Worm (Caenorhabditis elegans): ENCODE results near the gene Y105C5A.9.
"Not testable (repeated sequence)": the region's sequence is repeated elsewhere in the genome, so short reads cannot be mapped to it uniquely, and the experiment has no call there.

Y105C5A.9 gene

DNA sequence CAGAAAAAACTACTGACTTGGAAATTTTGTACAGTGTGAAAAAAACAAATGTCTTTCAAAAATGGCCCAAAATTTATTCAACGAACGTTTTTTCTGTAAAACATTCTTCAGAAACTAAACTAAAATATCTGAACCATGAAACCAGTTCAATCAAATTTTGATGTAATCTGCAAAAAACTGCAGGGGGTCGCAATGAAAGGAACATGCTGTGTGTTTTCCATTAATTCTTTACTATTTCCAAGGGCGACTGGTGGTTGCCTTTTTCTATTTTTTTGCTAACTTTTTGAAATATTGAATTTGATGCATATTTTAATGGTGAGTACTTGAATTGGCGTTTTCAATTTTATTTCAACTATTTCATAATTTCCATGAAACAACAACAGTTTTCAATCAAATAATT, at the start of gene Y105C5A.9:
Y105C5A.9 (plus strand) TSS at position 301 of the 400 bp plus-strand sequence.
- TF ChIP-seq unc-62 (GFP tag; optimal IDR thresholded peaks at IDR 0.05), result no peak

DNA sequence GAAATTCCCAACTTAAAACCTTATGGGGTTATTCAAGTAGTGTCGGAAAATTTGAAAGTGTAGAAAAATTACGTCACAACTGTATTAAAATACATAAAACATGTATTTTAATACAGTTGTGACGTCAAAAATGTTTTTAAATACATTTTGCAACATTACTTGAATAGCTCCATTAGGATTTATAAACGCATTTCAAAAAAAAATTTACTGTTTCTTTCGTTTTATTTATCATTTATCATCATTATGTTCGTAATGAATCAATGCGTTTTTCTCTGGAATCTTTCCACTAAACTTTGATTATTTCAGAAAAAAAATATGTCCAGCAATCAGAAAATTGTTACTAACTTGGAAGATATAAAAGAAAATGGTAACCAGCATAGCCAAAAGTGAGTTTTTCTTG, 47.7 kb upstream of the Y105C5A.9 start, which contains the start of gene Y105C5A.508:
Y105C5A.508 (plus strand) TSS at position 301 of the 400 bp plus-strand sequence.
- no peak for TF ChIP-seq unc-62 (GFP tag; optimal IDR thresholded peaks at IDR 0.05)

DNA sequence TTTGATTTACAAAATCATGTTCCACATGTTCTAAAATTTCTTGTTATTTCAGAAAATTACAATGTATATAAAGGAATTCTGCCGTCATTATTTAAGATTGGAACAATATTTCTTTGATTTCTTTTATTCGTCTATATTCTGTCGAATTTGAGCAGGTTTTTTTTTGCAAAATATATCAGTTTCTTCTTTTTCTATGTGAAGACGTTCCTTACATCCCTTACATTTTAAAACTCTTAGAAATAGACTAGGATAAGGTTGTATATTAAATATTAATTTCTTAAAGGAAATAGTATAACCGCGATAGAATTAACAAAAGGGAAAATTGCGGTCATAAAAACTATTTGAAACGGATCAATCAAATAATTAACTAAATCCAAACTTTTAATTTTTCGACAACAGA, 42.4 kb upstream of the Y105C5A.9 start:
- TF ChIP-seq unc-62 (GFP tag; optimal IDR thresholded peaks at IDR 0.05), result no peak

DNA sequence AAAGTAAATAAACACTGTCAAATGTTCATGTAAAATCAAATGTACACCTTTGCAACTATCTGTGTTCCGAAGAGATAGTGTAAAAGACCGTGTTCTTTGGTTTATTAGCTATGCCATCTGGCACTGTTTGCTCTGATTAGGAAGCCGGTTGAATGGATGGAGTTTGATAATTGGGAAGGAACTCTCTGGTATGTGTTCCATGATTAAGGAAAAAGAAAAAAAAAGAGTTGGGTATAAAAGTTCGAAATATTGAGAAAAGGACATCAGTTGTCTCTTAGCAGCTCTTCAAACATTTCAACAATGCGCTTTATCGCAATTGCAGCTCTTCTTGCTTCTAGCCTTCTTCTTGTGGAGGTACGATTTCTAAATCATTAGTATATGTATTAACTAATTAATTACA, 40.9 kb upstream of the Y105C5A.9 start, which contains the start of gene abu-5:
abu-5 (plus strand) TSS at position 301 of the 400 bp plus-strand sequence.
- TF ChIP-seq unc-62 (GFP tag; optimal IDR thresholded peaks at IDR 0.05), result not testable (repeated sequence)

DNA sequence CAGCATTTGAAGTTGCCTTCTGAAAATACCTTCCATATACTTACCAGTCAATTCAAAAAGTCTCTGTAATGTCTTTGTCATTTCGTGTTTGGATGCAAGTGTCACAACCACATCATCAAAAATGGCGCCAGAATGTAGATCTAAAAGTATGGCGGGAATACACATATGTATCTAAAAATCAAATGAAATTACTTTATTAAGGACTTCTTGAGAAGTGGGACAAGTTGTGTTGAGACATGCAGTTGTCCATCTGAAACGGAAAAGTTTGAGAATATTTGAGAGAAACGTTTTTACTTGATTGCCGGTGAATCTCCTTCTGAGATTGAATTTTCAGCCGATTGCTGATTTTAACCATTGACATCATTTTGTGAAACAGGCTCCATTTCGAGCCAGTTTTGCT, 39.3 kb upstream of the Y105C5A.9 start:
- TF ChIP-seq unc-62 (GFP tag; optimal IDR thresholded peaks at IDR 0.05), result no peak

DNA sequence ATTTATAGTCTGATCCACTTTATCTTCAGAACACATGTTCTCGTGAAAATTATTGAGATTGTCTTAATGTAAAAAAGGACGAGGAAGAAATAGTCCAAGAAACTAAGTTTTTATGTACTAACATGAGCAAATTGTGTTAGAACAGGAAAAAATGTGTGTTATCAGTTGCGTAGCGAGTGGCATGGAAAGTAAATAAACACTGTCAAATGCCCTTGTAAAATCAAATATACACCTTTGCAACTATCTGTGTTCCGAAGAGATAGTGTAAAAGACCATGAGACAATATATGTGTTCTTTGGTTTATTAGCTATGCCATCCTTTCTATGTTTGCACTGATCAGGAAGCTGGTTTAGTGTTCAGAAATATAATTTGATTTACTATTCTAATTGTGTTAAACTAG, 38.2 kb upstream of the Y105C5A.9 start:
- no peak for TF ChIP-seq unc-62 (GFP tag; optimal IDR thresholded peaks at IDR 0.05)

DNA sequence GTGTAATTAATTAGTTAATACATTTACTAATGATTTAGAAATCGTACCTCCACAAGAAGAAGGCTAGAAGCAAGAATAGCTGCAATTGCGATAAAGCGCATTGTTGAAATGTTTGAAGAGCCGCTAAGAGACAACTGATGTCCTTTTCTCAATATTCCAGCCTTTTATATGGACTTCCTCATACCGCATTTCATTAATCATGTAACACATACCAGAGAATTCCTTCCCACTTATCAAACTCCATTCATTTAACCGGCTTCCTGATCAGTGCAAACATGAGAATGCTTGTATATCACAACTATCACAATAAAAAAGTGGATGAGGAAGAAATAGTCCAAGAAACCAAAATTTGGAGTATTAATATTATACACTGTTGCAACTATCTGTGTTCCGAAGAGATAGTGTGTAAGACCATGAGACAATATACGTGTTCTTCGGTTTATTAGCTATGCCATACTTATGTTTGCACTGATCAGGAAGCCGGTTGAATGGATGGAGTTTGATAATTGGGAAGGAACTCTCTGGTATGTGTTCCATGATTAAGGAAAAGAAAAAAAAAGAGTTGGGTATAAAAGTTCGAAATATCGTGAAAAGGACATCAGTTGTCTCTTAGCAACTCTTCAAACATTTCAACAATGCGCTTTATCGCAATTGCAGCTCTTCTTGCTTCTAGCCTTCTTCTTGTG, 36.2 kb upstream of the Y105C5A.9 start, which contains the start of the genes pqn-78 and pqn-79:
pqn-78 (minus strand) TSS at position 101 of the 686 bp plus-strand sequence.
pqn-79 (plus strand) TSS at position 636 of the 686 bp plus-strand sequence.
- TF ChIP-seq unc-62 (GFP tag; optimal IDR thresholded peaks at IDR 0.05), result not testable (repeated sequence)

DNA sequence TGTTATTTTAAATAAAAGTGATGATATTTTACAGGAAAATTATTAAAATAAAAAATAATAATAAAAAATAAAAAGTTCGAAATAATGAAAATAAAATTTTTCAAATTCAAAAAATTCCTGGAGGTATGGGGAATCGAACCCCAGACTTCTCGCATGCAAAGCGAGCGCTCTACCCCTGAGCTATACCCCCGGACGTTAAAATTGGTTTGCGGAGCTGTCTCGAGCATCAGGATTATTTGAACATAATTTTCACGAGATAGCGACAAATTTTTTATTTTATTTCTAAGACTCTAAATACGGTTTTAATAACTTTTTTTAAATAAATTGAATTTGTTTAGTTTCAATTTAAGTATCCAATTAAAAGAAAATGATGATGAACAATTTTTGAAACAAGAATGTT, 27.1 kb upstream of the Y105C5A.9 start:
- TF ChIP-seq unc-62 (GFP tag; optimal IDR thresholded peaks at IDR 0.05), result no peak

DNA sequence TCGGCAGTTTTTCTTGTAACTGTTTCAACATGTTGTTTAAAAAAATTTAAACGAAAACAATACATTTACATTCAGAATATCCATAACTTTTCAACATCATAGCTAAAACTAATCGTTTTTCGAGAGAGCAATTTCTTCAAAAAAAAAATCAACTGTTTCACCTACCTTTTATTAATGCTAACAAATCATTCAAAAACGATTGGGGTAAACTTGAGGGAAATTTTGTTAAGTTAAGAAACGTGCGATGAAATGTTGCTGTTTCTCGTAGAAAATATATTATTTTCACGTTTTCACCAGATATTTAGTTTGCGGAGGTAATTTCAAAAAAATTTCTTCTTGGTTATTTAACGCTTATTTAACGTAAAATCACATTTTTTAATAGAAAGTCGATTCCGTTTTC, 24.9 kb upstream of the Y105C5A.9 start:
- no peak for TF ChIP-seq unc-62 (GFP tag; optimal IDR thresholded peaks at IDR 0.05)

DNA sequence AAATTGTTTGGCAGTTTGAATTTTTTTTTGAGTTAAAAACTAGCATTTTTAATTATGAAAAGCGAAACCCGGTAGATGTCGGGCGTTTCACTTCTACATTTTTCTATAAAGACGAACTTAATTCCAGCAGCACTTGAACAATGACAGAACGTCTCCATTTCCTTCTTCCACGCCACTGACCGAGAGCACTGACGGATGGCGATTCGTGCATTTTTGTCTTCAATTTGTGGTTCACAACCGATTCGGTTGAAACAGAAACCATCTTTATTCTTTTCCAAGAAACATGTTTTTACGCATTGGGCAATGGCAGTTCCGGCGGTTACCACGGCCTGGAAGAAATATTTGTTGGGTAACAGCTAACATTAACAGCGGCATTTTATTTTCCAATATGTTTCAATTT, 18.2 kb upstream of the Y105C5A.9 start:
- no peak for TF ChIP-seq unc-62 (GFP tag; optimal IDR thresholded peaks at IDR 0.05)

DNA sequence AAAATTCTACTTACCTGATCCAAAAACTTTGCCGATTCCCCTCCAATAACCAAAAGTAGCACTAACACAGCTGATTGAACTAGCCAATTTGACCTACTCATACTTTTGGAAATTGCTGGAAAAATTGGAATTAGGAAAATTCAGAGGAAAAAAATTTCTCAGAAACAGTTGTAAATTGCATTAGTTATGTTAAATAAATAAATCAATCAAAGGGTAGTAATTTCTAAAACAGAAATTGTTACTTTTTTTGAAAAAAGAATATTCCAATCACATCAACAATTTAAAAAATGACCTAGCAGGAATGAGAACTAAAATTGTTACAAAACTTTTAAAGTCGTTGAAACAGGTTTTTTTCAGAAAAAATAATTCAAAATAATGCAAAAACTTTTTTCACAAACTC, 14.3 kb upstream of the Y105C5A.9 start, which contains the start of gene Y105C5A.8:
Y105C5A.8 (minus strand) TSS at position 101 of the 400 bp plus-strand sequence.
- TF ChIP-seq unc-62 (GFP tag; optimal IDR thresholded peaks at IDR 0.05), result no peak

DNA sequence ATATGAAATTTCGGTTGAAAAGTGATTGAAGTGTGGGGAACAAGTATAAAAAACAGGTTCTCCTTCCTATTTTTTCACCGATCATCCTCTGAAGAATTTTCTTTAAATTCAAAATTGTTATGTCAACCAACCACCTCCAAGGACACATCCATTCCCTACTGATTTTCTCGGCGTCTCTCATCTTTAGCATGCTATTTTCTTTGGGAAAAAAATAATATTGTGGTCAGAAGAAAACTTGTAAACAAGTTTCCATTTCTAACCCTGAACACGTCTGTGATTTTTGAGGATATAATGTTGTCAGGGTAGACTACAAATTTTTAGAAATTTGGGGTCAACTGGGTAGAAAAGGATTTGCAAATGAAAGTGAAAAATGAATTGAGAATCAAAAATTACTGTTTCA, 13.7 kb upstream of the Y105C5A.9 start:
- no peak for TF ChIP-seq unc-62 (GFP tag; optimal IDR thresholded peaks at IDR 0.05)

DNA sequence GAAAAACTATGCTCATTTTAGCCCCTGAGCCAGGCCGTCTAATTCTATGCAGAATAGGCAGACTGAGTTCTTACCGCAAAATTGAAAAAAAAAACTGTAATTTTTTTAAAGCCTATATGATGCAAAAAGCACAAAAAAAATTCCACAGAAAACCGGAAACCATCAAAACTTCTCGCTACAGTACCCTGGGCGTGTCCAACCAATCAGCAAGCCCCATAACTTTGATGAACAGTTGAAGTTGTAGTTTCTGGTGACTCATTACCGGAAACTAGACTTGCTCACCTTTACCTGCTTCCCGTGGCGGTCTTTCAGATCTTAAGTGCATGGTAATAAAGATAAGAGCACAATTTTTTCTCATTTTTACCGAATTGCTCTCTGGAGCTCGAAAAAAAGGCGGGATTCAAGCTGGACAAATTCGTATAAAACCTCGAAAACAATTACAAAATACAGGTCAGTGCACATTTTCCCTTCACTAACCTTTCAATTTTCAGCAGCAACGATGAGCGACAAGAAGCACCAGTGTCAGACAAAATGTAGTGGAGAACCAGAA, 3.0 kb downstream of the Y105C5A.9 start, which contains the start of gene Y105C5A.1274:
Y105C5A.1274 (plus strand) TSS at position 500 of the 550 bp plus-strand sequence.
- not testable (repeated sequence) for TF ChIP-seq unc-62 (GFP tag; optimal IDR thresholded peaks at IDR 0.05)

DNA sequence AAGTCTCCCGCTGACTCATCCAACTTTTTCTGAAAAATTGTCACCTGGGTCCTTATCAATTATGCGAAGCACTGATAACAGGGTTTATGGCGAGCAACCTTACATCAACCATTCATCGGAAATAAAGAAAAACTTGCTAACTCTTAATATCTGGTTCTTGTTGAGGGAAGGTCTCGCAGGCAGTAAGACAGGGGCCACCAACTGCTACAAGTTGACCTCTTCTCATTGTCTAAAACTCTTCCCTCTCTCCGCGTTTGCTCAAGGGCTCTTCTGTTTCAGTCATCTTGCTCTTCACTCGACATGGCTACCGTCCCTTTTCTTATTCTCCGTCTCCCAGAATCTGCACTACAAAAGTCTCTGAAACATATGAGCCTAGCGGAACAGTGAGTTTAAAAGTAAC, 4.1 kb downstream of the Y105C5A.9 start, which contains the start of gene Y105C5A.10:
Y105C5A.10 (plus strand) TSS at position 301 of the 400 bp plus-strand sequence.
- not testable (repeated sequence) for TF ChIP-seq unc-62 (GFP tag; optimal IDR thresholded peaks at IDR 0.05)

DNA sequence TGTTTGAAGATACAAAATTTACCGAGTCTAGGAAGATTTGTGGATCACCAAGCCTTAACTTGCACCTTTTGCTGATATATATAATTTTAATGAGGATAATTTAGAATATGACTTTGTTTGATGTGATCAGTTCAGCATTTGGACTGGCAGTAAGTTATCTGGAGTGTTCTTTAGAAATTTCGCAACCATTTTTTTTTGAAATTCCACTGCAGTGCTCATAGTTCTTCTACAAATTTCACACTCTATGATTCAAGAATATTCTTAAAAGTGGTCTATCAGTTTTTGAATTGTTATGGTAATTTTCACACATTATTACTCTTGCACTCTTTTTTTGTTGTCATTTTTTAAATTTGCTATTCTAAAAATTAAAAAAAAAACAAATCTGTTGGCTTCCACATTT, 7.9 kb downstream of the Y105C5A.9 start:
- TF ChIP-seq unc-62 (GFP tag; optimal IDR thresholded peaks at IDR 0.05), result no peak

DNA sequence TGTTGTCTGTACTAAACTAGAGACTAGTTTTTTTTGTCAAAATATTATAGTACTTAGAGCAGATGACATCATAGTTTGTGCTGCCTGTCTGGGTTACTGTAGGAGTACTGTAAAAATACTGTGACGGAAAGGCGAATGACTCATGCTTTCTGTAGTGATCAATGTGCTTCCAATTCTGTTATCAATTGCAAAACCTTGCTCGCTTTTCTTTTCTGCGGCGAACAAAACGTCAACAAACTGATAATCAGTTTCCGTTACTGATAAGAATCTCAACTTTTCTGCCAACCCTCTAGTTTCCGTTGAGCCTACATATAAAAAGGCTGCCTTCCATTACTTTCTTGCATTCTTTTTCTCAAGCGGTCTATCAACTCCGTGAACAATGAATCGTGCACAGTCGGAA, 9.5 kb downstream of the Y105C5A.9 start, which contains the start of gene Y105C5A.13:
Y105C5A.13 (plus strand) TSS at position 380 of the 400 bp plus-strand sequence.
- no peak for TF ChIP-seq unc-62 (GFP tag; optimal IDR thresholded peaks at IDR 0.05)

DNA sequence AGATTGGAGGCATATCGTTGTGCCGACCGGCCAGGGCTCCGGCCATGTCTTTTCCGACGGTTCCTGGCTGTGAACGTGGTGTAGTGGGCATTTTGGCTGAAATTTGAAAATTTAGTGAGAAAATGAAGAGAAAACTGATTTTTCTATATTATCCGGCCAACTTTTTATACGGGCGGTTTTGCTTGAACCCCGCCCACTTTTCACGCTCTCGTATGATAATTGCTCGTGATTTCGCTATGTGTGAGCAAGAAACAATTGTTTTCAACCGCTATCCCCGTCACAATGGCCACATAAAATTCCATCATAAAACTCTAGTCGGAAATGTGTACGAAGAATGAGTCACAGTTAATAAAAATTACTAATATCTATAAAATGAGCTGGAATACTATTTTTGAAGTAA, 10.4 kb downstream of the Y105C5A.9 start, which contains the start of gene Y105C5A.12:
Y105C5A.12 (minus strand) TSS at position 101 of the 400 bp plus-strand sequence.
- not testable (repeated sequence) for TF ChIP-seq unc-62 (GFP tag; optimal IDR thresholded peaks at IDR 0.05)
